Worm (Caenorhabditis elegans) whole organism, L3 larva: ENCODE measurements around the gene K04C2.8.

Experiments
- ZK546.5 ChIP-seq: sonication (generic microtip); optimal IDR thresholded peaks from 2 replicates; lab custom pipeline; 2017; ENCODE audit warnings: missing biosample characterization, missing genetic modification characterization
- aly-2 ChIP-seq: fragments of 150-350 bp; optimal IDR thresholded peaks from 2 replicates; lab custom pipeline; 2014; ENCODE audit warnings: missing biosample characterization, missing genetic modification characterization
- ceh-16 ChIP-seq: sonication (generic microtip); optimal IDR thresholded peaks from 2 replicates; lab custom pipeline; 2017; ENCODE audit warnings: missing biosample characterization, missing genetic modification characterization
- ceh-28 ChIP-seq: fragments of 150-350 bp; optimal IDR thresholded peaks from 2 replicates; lab custom pipeline; 2014; ENCODE audit warnings: missing biosample characterization, missing genetic modification reagents, missing genetic modification characterization
- ceh-82 ChIP-seq: fragments of 150-350 bp; optimal IDR thresholded peaks from 2 replicates; lab custom pipeline; 2014; ENCODE audit warnings: missing biosample characterization, missing genetic modification characterization
- ceh-9 ChIP-seq: sonication (generic microtip); optimal IDR thresholded peaks from 2 replicates; lab custom pipeline; 2018; ENCODE audit warnings: missing biosample characterization, missing genetic modification characterization
- daf-12 ChIP-seq: fragments of 150-350 bp; optimal IDR thresholded peaks from 2 replicates; lab custom pipeline; 2014; ENCODE audit warnings: missing biosample characterization, missing genetic modification reagents, missing genetic modification characterization
- egl-5 ChIP-seq: fragments of 150-350 bp; optimal IDR thresholded peaks from 2 replicates; lab custom pipeline; 2017; ENCODE audit warnings: missing biosample characterization, missing genetic modification reagents, missing genetic modification characterization, inconsistent platforms
- elt-1 ChIP-seq: fragments of 150-350 bp; optimal IDR thresholded peaks from 2 replicates; lab custom pipeline; 2014; ENCODE audit warnings: missing biosample characterization, missing genetic modification characterization
- fkh-10 ChIP-seq: sonication (generic microtip); optimal IDR thresholded peaks from 2 replicates; lab custom pipeline; 2017; ENCODE audit warnings: missing biosample characterization, missing genetic modification reagents, missing genetic modification characterization
- fkh-2 ChIP-seq: fragments of 150-350 bp; optimal IDR thresholded peaks from 2 replicates; lab custom pipeline; 2014; ENCODE audit warnings: missing biosample characterization, missing genetic modification reagents, missing genetic modification characterization
- jun-1 ChIP-seq: fragments of 150-350 bp; optimal IDR thresholded peaks from 2 replicates; lab custom pipeline; 2014; ENCODE audit warnings: missing biosample characterization, missing genetic modification reagents, missing genetic modification characterization
- mdl-1 ChIP-seq: fragments of 150-350 bp; optimal IDR thresholded peaks from 2 replicates; lab custom pipeline; 2014; ENCODE audit warnings: missing biosample characterization, missing genetic modification characterization
- mml-1 ChIP-seq: fragments of 150-350 bp; sonication (generic microtip); optimal IDR thresholded peaks from 3 replicates; lab custom pipeline; 2014; ENCODE audit warnings: missing biosample characterization, missing genetic modification characterization
- nfya-1 ChIP-seq: sonication (generic microtip); optimal IDR thresholded peaks from 2 replicates; lab custom pipeline; 2017; ENCODE audit warnings: missing genetic modification characterization, mild to moderate bottlenecking, missing compliant biosample characterization, antibody characterized with exemption, moderate library complexity; ENCODE audit not compliant: insufficient read depth
- nhr-11 ChIP-seq: fragments of 150-350 bp; optimal IDR thresholded peaks from 2 replicates; lab custom pipeline; 2014; ENCODE audit warnings: missing biosample characterization, missing genetic modification characterization
- nhr-12 ChIP-seq: fragments of 150-350 bp; optimal IDR thresholded peaks from 2 replicates; lab custom pipeline; 2014; ENCODE audit warnings: missing biosample characterization, missing genetic modification characterization
- nhr-23 ChIP-seq: fragments of 150-350 bp; optimal IDR thresholded peaks from 2 replicates; lab custom pipeline; 2014; ENCODE audit warnings: missing biosample characterization, missing genetic modification reagents, missing genetic modification characterization
- nhr-237 ChIP-seq: fragments of 150-350 bp; optimal IDR thresholded peaks from 2 replicates; lab custom pipeline; 2014; ENCODE audit warnings: missing biosample characterization, missing genetic modification characterization
- nhr-25 ChIP-seq: sonication (generic microtip); optimal IDR thresholded peaks from 2 replicates; lab custom pipeline; 2017; ENCODE audit warnings: missing biosample characterization, missing genetic modification characterization
- nhr-28 ChIP-seq: fragments of 150-350 bp; optimal IDR thresholded peaks from 2 replicates; lab custom pipeline; 2014; ENCODE audit warnings: missing biosample characterization, missing genetic modification characterization
- nhr-43 ChIP-seq: sonication (generic microtip); optimal IDR thresholded peaks from 2 replicates; lab custom pipeline; 2016; ENCODE audit warnings: mild to moderate bottlenecking, missing genetic modification characterization, missing compliant biosample characterization; ENCODE audit not compliant: poor library complexity, severe bottlenecking
- nhr-67 ChIP-seq: fragments of 150-350 bp; optimal IDR thresholded peaks from 2 replicates; lab custom pipeline; 2014; ENCODE audit warnings: missing biosample characterization, missing genetic modification characterization
- nhr-76 ChIP-seq: fragments of 150-350 bp; sonication (generic microtip); optimal IDR thresholded peaks from 5 replicates; lab custom pipeline; 2014; ENCODE audit warnings: missing biosample characterization, missing genetic modification characterization
- nhr-77 ChIP-seq: fragments of 150-350 bp; optimal IDR thresholded peaks from 2 replicates; lab custom pipeline; 2014; ENCODE audit warnings: missing biosample characterization, missing genetic modification characterization
- pha-4 ChIP-seq: fragments of 150-350 bp; optimal IDR thresholded peaks from 2 replicates; lab custom pipeline; 2014; ENCODE audit warnings: missing biosample characterization, missing genetic modification reagents, missing genetic modification characterization
- pqm-1 ChIP-seq: fragments of 150-350 bp; optimal IDR thresholded peaks from 2 replicates; lab custom pipeline; 2017; ENCODE audit warnings: missing biosample characterization, missing genetic modification characterization, inconsistent platforms
- skn-1 ChIP-seq: fragments of 150-350 bp; optimal IDR thresholded peaks from 2 replicates; lab custom pipeline; 2014; ENCODE audit warnings: missing biosample characterization, missing genetic modification characterization
- snpc-4 ChIP-seq: fragments of 150-350 bp; optimal IDR thresholded peaks from 2 replicates; lab custom pipeline; 2014; ENCODE audit warnings: missing biosample characterization, missing genetic modification characterization
- tbx-2 ChIP-seq: sonication (generic microtip); optimal IDR thresholded peaks from 2 replicates; lab custom pipeline; 2016; ENCODE audit warnings: mild to moderate bottlenecking, missing genetic modification characterization, missing compliant biosample characterization
- unc-39 ChIP-seq: sonication (generic microtip); optimal IDR thresholded peaks from 4 replicates; lab custom pipeline; 2017; ENCODE audit warnings: missing biosample characterization, missing genetic modification characterization
- unc-62 ChIP-seq: fragments of 150-350 bp; sonication (generic microtip); optimal IDR thresholded peaks from 4 replicates; lab custom pipeline; 2014; ENCODE audit warnings: missing biosample characterization, missing genetic modification reagents, missing genetic modification characterization
- ztf-11 ChIP-seq: fragments of 150-350 bp; optimal IDR thresholded peaks from 2 replicates; lab custom pipeline; 2014; ENCODE audit warnings: missing biosample characterization, missing genetic modification characterization
- ztf-4 ChIP-seq: fragments of 150-350 bp; optimal IDR thresholded peaks from 2 replicates; lab custom pipeline; 2014; ENCODE audit warnings: missing biosample characterization, missing genetic modification characterization

Gene K04C2.8

DNA sequence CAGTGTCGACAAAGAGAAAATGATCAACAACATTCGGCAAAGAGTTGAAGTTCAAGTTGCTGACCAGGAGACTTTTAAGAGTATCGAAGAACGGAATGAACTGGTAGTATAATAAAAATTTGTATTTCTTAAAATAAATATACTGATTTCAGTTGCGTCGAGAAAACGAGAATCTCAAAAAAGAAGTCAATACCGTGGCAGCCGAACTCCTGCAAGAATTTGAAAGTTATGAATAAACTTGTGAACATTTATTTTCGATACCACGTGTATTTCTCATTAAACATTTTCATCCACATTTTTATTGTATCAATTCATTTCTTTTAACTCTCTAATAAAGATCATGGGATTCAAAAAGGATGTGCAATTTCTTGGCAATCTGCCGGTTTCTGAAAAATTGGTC is at the start of gene K04C2.8:
TSS of gene K04C2.8 (plus strand) at position 301 of the 400 bp plus-strand sequence.
- no peak for TF ChIP-seq elt-1
- no peak for TF ChIP-seq nhr-11 (tag; lab: Kevin White, UChicago)
- no peak for TF ChIP-seq snpc-4 (tag; lab: Kevin White, UChicago)
- TF ChIP-seq ceh-9 (tag; lab: Kevin White, UChicago): no peak
- no peak for TF ChIP-seq nhr-25
- TF ChIP-seq ceh-82 (tag; lab: Kevin White, UChicago): no peak
- no peak for TF ChIP-seq daf-12
- no peak for TF ChIP-seq tbx-2
- TF ChIP-seq aly-2 (tag; lab: Kevin White, UChicago): no peak
- no peak for TF ChIP-seq pha-4 (tag; lab: Kevin White, UChicago)
- TF ChIP-seq fkh-10 (GFP tag; lab: Kevin White, UChicago): no peak
- TF ChIP-seq ztf-4 (tag; lab: Kevin White, UChicago): no peak
- no peak for TF ChIP-seq fkh-2 (tag; lab: Kevin White, UChicago)
- no peak for TF ChIP-seq ceh-28 (tag; lab: Kevin White, UChicago)
- TF ChIP-seq nfya-1 (tag; lab: Kevin White, UChicago): no peak
- TF ChIP-seq ZK546.5 (tag; lab: Kevin White, UChicago): no peak
- no peak for TF ChIP-seq skn-1 (tag; lab: Kevin White, UChicago)
- no peak for TF ChIP-seq nhr-43 (tag; lab: Kevin White, UChicago)
- no peak for TF ChIP-seq unc-39 (tag; lab: Kevin White, UChicago)

DNA sequence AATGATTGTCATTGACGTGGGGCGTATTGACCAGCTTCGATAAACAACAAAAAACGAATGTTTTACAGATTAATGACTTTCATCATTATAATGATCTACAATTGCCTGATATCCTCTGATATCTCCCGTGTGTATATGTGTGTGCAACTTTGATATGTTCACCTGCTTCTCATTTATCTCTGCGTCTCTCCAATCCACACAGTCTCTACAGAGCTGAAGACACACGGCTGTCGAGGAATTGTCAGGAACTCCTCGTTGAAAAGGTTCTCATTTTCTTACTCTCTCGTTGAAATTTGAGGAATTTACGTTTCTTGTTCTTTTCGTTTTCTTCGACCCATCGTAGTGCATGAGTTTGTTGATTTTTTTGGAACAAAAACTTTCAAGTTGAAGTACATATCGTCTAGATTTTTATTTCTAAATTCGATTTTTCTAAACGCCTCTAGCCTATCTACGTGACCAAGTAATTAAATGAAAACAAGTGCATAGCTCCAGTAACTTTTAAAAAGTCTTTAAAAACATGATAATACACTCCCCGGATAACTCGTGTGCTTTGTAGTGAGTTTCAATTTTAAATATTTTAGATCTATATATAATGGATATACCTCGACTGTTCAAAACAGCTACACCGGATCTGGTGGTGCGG is 49.6 kb upstream of the K04C2.8 start, which contains the start of gene ten-1:
TSS of gene ten-1 (plus strand) at position 593 of the 643 bp plus-strand sequence.
- TF ChIP-seq fkh-2 (tag; lab: Kevin White, UChicago) (no peak), snpc-4 (tag; lab: Kevin White, UChicago) (no peak), ztf-4 (tag; lab: Kevin White, UChicago) (no peak), nhr-12 (tag; lab: Kevin White, UChicago) (no peak), pqm-1 (no peak), ceh-9 (tag; lab: Kevin White, UChicago) (no peak), pha-4 (tag; lab: Kevin White, UChicago) (no peak), mml-1 (tag; lab: Kevin White, UChicago) (no peak), unc-62 (GFP tag; lab: Kevin White, UChicago) (no peak), nhr-43 (tag; lab: Kevin White, UChicago) (no peak), nhr-77 (no peak)
- TF ChIP-seq, all 47 proteins: peak for 0

DNA sequence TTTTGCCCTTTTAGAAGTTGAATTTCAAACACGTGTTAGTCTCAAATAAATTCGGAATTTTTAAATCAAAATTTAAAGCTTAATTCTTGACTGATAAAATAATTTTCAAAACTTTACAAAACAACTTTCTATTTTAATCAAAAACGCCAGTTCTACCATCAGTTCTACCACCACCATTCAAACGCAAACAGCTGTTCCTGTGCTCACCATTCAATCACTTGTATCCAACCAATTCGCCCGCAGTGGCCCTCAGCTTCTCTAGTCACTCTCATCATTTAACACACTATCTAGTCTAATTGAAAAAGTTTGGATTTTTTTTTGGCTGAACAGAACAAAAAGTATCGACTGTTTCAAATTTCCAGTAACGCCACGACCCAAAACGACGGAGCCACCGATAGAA is 47.3 kb upstream of the K04C2.8 start:
- no peak for TF ChIP-seq mdl-1 (tag; lab: Kevin White, UChicago)
- TF ChIP-seq tbx-2: no peak

DNA sequence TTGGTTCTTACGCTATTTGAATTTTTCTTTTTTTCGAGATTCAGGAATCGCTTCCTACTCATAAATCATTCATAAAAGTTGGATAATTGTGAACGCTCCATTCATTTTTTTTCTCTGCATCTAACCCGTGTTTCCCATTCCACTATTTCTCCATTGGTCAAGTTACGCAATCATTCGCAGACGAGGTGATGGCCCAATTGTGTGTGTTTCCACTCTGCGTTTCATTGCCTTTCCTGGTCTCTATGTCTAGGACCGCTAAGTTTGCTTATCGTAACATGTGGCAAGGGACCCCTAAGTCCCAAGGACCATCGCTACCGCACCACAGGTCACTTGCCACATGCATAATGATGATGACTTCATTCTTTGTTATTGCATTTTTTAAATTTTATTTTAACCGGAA is 44.0 kb upstream of the K04C2.8 start:
- TF ChIP-seq nhr-25: no peak
- no peak for TF ChIP-seq ztf-11 (tag; lab: Kevin White, UChicago)
- TF ChIP-seq pqm-1: no peak
- TF ChIP-seq ceh-82 (tag; lab: Kevin White, UChicago): no peak
- TF ChIP-seq nhr-67 (tag; lab: Kevin White, UChicago): no peak
- TF ChIP-seq aly-2 (tag; lab: Kevin White, UChicago): no peak
- TF ChIP-seq ceh-16 (tag; lab: Kevin White, UChicago): no peak
- no peak for TF ChIP-seq mdl-1 (tag; lab: Kevin White, UChicago)
- no peak for TF ChIP-seq fkh-10 (GFP tag; lab: Kevin White, UChicago)
- TF ChIP-seq unc-62 (GFP tag; lab: Kevin White, UChicago): no peak
- TF ChIP-seq jun-1 (tag; lab: Kevin White, UChicago): no peak
- TF ChIP-seq ZK546.5 (tag; lab: Kevin White, UChicago): no peak
- no peak for TF ChIP-seq nhr-28
- no peak for TF ChIP-seq mml-1 (tag; lab: Kevin White, UChicago)
- TF ChIP-seq nhr-76 (tag; lab: Kevin White, UChicago): no peak
- TF ChIP-seq tbx-2: no peak
- TF ChIP-seq pha-4 (tag; lab: Kevin White, UChicago): no peak
- no peak for TF ChIP-seq nhr-237
- TF ChIP-seq nhr-43 (tag; lab: Kevin White, UChicago): no peak
- no peak for TF ChIP-seq unc-39 (tag; lab: Kevin White, UChicago)

DNA sequence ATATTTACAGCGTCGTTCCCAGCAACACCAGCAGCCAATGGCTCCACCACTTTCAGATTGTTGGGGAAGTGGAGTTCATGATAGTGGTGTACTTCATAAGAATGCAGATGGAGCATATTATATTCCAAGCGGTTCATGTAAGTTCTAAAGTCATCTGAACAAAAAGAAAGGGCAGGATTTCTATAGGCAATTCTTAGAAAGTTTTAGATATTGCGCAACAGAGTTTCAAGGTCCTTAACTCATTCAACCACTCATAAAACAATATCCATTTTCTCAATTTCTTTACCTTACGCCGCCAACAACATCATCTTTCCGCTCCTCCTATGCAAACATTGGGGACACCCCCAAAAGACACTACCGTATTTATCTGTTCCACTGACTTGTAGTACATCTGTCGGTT is 38.8 kb upstream of the K04C2.8 start:
- TF ChIP-seq daf-12 (no peak), egl-5 (no peak), nhr-23 (tag; lab: Kevin White, UChicago) (no peak), pqm-1 (no peak), snpc-4 (tag; lab: Kevin White, UChicago) (no peak), nhr-25 (no peak), skn-1 (tag; lab: Kevin White, UChicago) (no peak), ceh-9 (tag; lab: Kevin White, UChicago) (no peak)
